Fruit fly (Drosophila melanogaster): ENCODE results near the gene Rim.

The Rim gene

dm6 chr3R:17949362-17950121 is 33.2 kb upstream of the Rim start (continued):
- TF ChIP-seq Fer3 (tag; optimal IDR thresholded peaks at IDR 0.05) = peak; percentile 23
- peak; percentile 97 for TF ChIP-seq crol (GFP tag; IDR thresholded peaks at IDR 0.05)
- TF ChIP-seq gce (GFP tag; IDR thresholded peaks at IDR 0.05) = no peak
- TF ChIP-seq CG3847 (GFP tag; IDR thresholded peaks at IDR 0.05) = peak; percentile 58
- no peak for TF ChIP-seq Kr (GFP tag; optimal IDR thresholded peaks at IDR 0.05)
- peak; percentile 40 for TF ChIP-seq CG15696 (tag; optimal IDR thresholded peaks at IDR 0.05)
- peak; percentile 41 for TF ChIP-seq Hmr (GFP tag; optimal IDR thresholded peaks at IDR 0.05)
- TF ChIP-seq dmrt99B (tag; optimal IDR thresholded peaks at IDR 0.05) = peak; percentile 86
- TF ChIP-seq CG4282 (GFP tag; optimal IDR thresholded peaks at IDR 0.05) = no peak
- TF ChIP-seq danr (GFP tag; IDR thresholded peaks at IDR 0.05) = peak; percentile 69
- TF ChIP-seq BtbVII (GFP tag; optimal IDR thresholded peaks at IDR 0.05) = peak; percentile 47
- TF ChIP-seq Sox102F (GFP tag; optimal IDR thresholded peaks at IDR 0.05) = peak; percentile 76
- peak; percentile 70 for TF ChIP-seq CG1529 (GFP tag; optimal IDR thresholded peaks at IDR 0.05)
- no peak for TF ChIP-seq CG16813 (GFP tag; IDR thresholded peaks at IDR 0.05; ENCODE audit: partially characterized antibody)
- peak; percentile 67 for TF ChIP-seq bab2 (GFP tag; optimal IDR thresholded peaks at IDR 0.05)
- TF ChIP-seq E2f2 (GFP tag; IDR thresholded peaks at IDR 0.05) = 0 out of 2 replicates have a peak, but pooled peaks have one; percentile 30
- TF ChIP-seq ab (GFP tag; optimal IDR thresholded peaks at IDR 0.05) = no peak
- peak; percentile 56 for TF ChIP-seq Rx (GFP tag; IDR thresholded peaks at IDR 0.05)
- peak; percentile 48; the same call in 1 of the 2 replicates for TF ChIP-seq Ada2b (GFP tag; IDR thresholded peaks at IDR 0.05)
- TF ChIP-seq ken (GFP tag; IDR thresholded peaks at IDR 0.05) = 0 out of 3 replicates have a peak, but pooled peaks have one; percentile 41
- TF ChIP-seq CG11504 (tag; optimal IDR thresholded peaks at IDR 0.05) = peak; percentile 86
- TF ChIP-seq CG11560 (tag; IDR thresholded peaks at IDR 0.05) = peak; percentile 66; the same call in 1 of the 3 replicates
- no peak for TF ChIP-seq bbx (GFP tag; IDR thresholded peaks at IDR 0.05; ENCODE audit: partially characterized antibody)
- TF ChIP-seq onecut (GFP tag; IDR thresholded peaks at IDR 0.05) = peak; percentile 27; the same call in 1 of the 2 replicates
- no peak for TF ChIP-seq nom (GFP tag; optimal IDR thresholded peaks at IDR 0.05)
- peak; percentile 72 for TF ChIP-seq CG17359 (tag; optimal IDR thresholded peaks at IDR 0.05)
- peak; percentile 73 for TF ChIP-seq CG12659 (GFP tag; optimal IDR thresholded peaks at IDR 0.05)
- TF ChIP-seq CG14050 (GFP tag; IDR thresholded peaks at IDR 0.05) = peak; percentile 41; the same call in 2 of the 3 replicates
- peak; percentile 43; the same call in 1 of the 2 replicates for TF ChIP-seq al (GFP tag; IDR thresholded peaks at IDR 0.05)
- TF ChIP-seq HLH3B (GFP tag; IDR thresholded peaks at IDR 0.05) = peak; percentile 68
- TF ChIP-seq CG13894 (tag; optimal IDR thresholded peaks at IDR 0.05) = no peak
- no peak for TF ChIP-seq insv (GFP tag; optimal IDR thresholded peaks at IDR 0.05)
- TF ChIP-seq CG13624 (GFP tag; optimal IDR thresholded peaks at IDR 0.05) = peak; percentile 48
- TF ChIP-seq seq (GFP tag; IDR thresholded peaks at IDR 0.05) = peak; percentile 71
- TF ChIP-seq cad (GFP tag; optimal IDR thresholded peaks at IDR 0.05) = no peak
- TF ChIP-seq ato (GFP tag; IDR thresholded peaks at IDR 0.05; ENCODE audit: partially characterized antibody) = no peak
- no peak for TF ChIP-seq toy (GFP tag; IDR thresholded peaks at IDR 0.05)
- TF ChIP-seq Abd-B (GFP tag; optimal IDR thresholded peaks at IDR 0.05) = peak; percentile 79
- TF ChIP-seq CG30403 (GFP tag; optimal IDR thresholded peaks at IDR 0.05) = peak; percentile 80
- no peak for TF ChIP-seq rib (GFP tag; IDR thresholded peaks at IDR 0.05)
- peak; percentile 69; the same call in 1 of the 3 replicates for TF ChIP-seq H15 (GFP tag; IDR thresholded peaks at IDR 0.05)
- no peak for TF ChIP-seq NFAT (GFP tag; IDR thresholded peaks at IDR 0.05)
- TF ChIP-seq CG8478 (optimal IDR thresholded peaks at IDR 0.05) = no peak
- TF ChIP-seq CG32767 (GFP tag; IDR thresholded peaks at IDR 0.05) = peak; percentile 74
- peak; percentile 78 for TF ChIP-seq croc (GFP tag; conservative IDR thresholded peaks at IDR 0.05)
- no peak for TF ChIP-seq CG4360 (GFP tag; IDR thresholded peaks at IDR 0.05)
- peak; percentile 69 for TF ChIP-seq CG8359 (GFP tag; optimal IDR thresholded peaks at IDR 0.05; ENCODE audit: borderline replicate concordance)
- TF ChIP-seq Eip74EF (GFP tag; optimal IDR thresholded peaks at IDR 0.05) = peak in 1 of 2 experiments; percentile 50
- TF ChIP-seq CG14860 (GFP tag; IDR thresholded peaks at IDR 0.05; ENCODE audit: partially characterized antibody) = no peak
